Fruit fly (Drosophila melanogaster) whole organism, prepupa: ENCODE data around the gene CG14563.

ENCODE experiments used
- Blimp-1 ChIP-seq: fragments of 200-800 bp; sonication (Bioruptor generic); optimal IDR thresholded peaks from 3 replicates; lab custom pipeline; 2017; ENCODE audit warnings: missing biosample characterization, missing genetic modification characterization, mild to moderate bottlenecking, moderate library complexity, missing genetic modification reagents
- CG10631 ChIP-seq: fragments of 200-800 bp; sonication (Bioruptor generic); optimal IDR thresholded peaks from 2 replicates; lab custom pipeline; 2016; ENCODE audit warnings: missing biosample characterization, missing genetic modification characterization
- CG10669 ChIP-seq: fragments of 200-800 bp; sonication (Bioruptor generic); optimal IDR thresholded peaks from 3 replicates; lab custom pipeline; 2018; ENCODE audit warnings: missing biosample characterization, mild to moderate bottlenecking, missing genetic modification characterization, moderate library complexity
- CG11294 ChIP-seq: fragments of 200-800 bp; sonication (Bioruptor generic); IDR thresholded peaks from 2 replicates; pipeline ENCODE4 v1.3.6; 2022; ENCODE audit warnings: missing biosample characterization, missing genetic modification characterization
- CG11762 ChIP-seq: fragments of 200-800 bp; sonication (Bioruptor generic); optimal IDR thresholded peaks from 3 replicates; lab custom pipeline; 2016; ENCODE audit warnings: missing biosample characterization, missing genetic modification characterization; ENCODE audit not compliant: insufficient read depth
- CG11902 ChIP-seq: fragments of 200-800 bp; sonication (Bioruptor generic); optimal IDR thresholded peaks from 3 replicates; lab custom pipeline; 2016; ENCODE audit warnings: missing biosample characterization, missing genetic modification characterization
- CG15336 ChIP-seq: fragments of 200-800 bp; sonication (Bioruptor generic); IDR thresholded peaks from 2 replicates; pipeline ENCODE4 v1.3.6; 2022; ENCODE audit warnings: missing biosample characterization, missing genetic modification characterization
- CG1621 ChIP-seq: fragments of 200-800 bp; sonication (Bioruptor generic); optimal IDR thresholded peaks from 3 replicates; lab custom pipeline; 2018; ENCODE audit warnings: missing biosample characterization, mild to moderate bottlenecking, missing genetic modification characterization
- CG31627 ChIP-seq: fragments of 200-800 bp; sonication (Bioruptor generic); optimal IDR thresholded peaks from 3 replicates; lab custom pipeline; 2016; ENCODE audit warnings: missing biosample characterization, missing genetic modification characterization
- CG32006 ChIP-seq: fragments of 200-800 bp; sonication (Bioruptor generic); optimal IDR thresholded peaks from 3 replicates; lab custom pipeline; 2017; ENCODE audit warnings: missing biosample characterization, mild to moderate bottlenecking, missing genetic modification characterization
- CG34406 ChIP-seq: fragments of 200-800 bp; sonication (Bioruptor generic); optimal IDR thresholded peaks from 3 replicates; lab custom pipeline; 2016; ENCODE audit warnings: missing biosample characterization, missing genetic modification characterization
- CG3919 ChIP-seq: fragments of 200-800 bp; sonication (Bioruptor generic); optimal IDR thresholded peaks from 3 replicates; lab custom pipeline; 2016; ENCODE audit warnings: missing biosample characterization, missing genetic modification characterization
- CG4318 ChIP-seq: fragments of 200-800 bp; sonication (Bioruptor generic); optimal IDR thresholded peaks from 3 replicates; lab custom pipeline; 2017; ENCODE audit warnings: missing biosample characterization, mild to moderate bottlenecking, missing genetic modification characterization
- CG6163 ChIP-seq: fragments of 200-800 bp; sonication (Bioruptor generic); IDR thresholded peaks from 3 replicates; pipeline ENCODE4 v1.3.6; 2022; ENCODE audit warnings: missing biosample characterization, missing genetic modification characterization
- CG6276 ChIP-seq: fragments of 200-800 bp; sonication (Bioruptor generic); optimal IDR thresholded peaks from 2 replicates; lab custom pipeline; 2017; ENCODE audit warnings: missing biosample characterization, mild to moderate bottlenecking, missing genetic modification characterization
- CG6792 ChIP-seq: fragments of 200-800 bp; sonication (Bioruptor generic); optimal IDR thresholded peaks from 3 replicates; lab custom pipeline; 2016; ENCODE audit warnings: missing biosample characterization, missing genetic modification characterization
- CG6808 ChIP-seq: fragments of 200-800 bp; sonication (Bioruptor generic); optimal IDR thresholded peaks from 3 replicates; lab custom pipeline; 2017; ENCODE audit warnings: missing biosample characterization, missing genetic modification characterization, mild to moderate bottlenecking, moderate library complexity, missing genetic modification reagents
- CG6854 ChIP-seq: fragments of 200-800 bp; sonication (Bioruptor generic); optimal IDR thresholded peaks from 2 replicates; lab custom pipeline; 2017; ENCODE audit warnings: missing biosample characterization, mild to moderate bottlenecking, missing genetic modification characterization
- CG7368 ChIP-seq: fragments of 200-800 bp; sonication (Bioruptor generic); optimal IDR thresholded peaks from 3 replicates; lab custom pipeline; 2016; ENCODE audit warnings: missing biosample characterization, missing genetic modification characterization
- CG8119 ChIP-seq: fragments of 200-800 bp; sonication (Bioruptor generic); IDR thresholded peaks from 3 replicates; pipeline ENCODE4 v1.3.6; 2022; ENCODE audit warnings: missing biosample characterization, missing genetic modification characterization
- CG8319 ChIP-seq: fragments of 200-800 bp; sonication (Bioruptor generic); optimal IDR thresholded peaks from 3 replicates; lab custom pipeline; 2016; ENCODE audit warnings: missing biosample characterization, missing genetic modification characterization
- CG8632 ChIP-seq: fragments of 200-800 bp; sonication (Bioruptor generic); optimal IDR thresholded peaks from 3 replicates; lab custom pipeline; 2016; ENCODE audit warnings: missing biosample characterization, missing genetic modification characterization
- CG9139 ChIP-seq: fragments of 200-800 bp; sonication (Bioruptor generic); optimal IDR thresholded peaks from 3 replicates; lab custom pipeline; 2017; ENCODE audit warnings: missing biosample characterization, mild to moderate bottlenecking, missing genetic modification characterization
- Eip75B ChIP-seq: fragments of 200-800 bp; sonication (Bioruptor generic); optimal IDR thresholded peaks from 3 replicates; lab custom pipeline; 2016; ENCODE audit warnings: missing biosample characterization, missing genetic modification characterization
- Eip78C ChIP-seq: fragments of 200-800 bp; sonication (Bioruptor generic); peaks from one replicate; lab custom pipeline; 2016; ENCODE audit warnings: missing biosample characterization, missing genetic modification characterization
- Eip93F ChIP-seq: fragments of 200-800 bp; sonication (Bioruptor generic); optimal IDR thresholded peaks from 2 replicates; lab custom pipeline; 2016; ENCODE audit warnings: missing biosample characterization, mild to moderate bottlenecking, missing genetic modification characterization
- Ets21C ChIP-seq: fragments of 200-800 bp; sonication (Bioruptor generic); optimal IDR thresholded peaks from 3 replicates; lab custom pipeline; 2016; ENCODE audit warnings: missing biosample characterization, missing genetic modification characterization
- Gug ChIP-seq: fragments of 200-800 bp; sonication (Bioruptor generic); IDR thresholded peaks from 2 replicates; pipeline ENCODE4 v1.3.6; 2022; ENCODE audit warnings: missing biosample characterization, missing genetic modification characterization
- Hr38 ChIP-seq: sonication (Bioruptor generic); optimal IDR thresholded peaks from 2 replicates; lab custom pipeline; 2016; ENCODE audit warnings: missing biosample characterization, missing genetic modification characterization
- Hr39 ChIP-seq: fragments of 200-800 bp; sonication (Bioruptor generic); optimal IDR thresholded peaks from 2 replicates; lab custom pipeline; 2016; ENCODE audit warnings: missing biosample characterization, missing genetic modification characterization
- Hr4 ChIP-seq: fragments of 200-800 bp; sonication (Bioruptor generic); optimal IDR thresholded peaks from 3 replicates; lab custom pipeline; 2016; ENCODE audit warnings: missing biosample characterization, missing genetic modification characterization
- Lpt ChIP-seq: fragments of 200-800 bp; sonication (Bioruptor generic); optimal IDR thresholded peaks from 3 replicates; lab custom pipeline; 2016; ENCODE audit warnings: missing biosample characterization, missing genetic modification characterization
- OdsH ChIP-seq: fragments of 200-800 bp; sonication (Bioruptor generic); optimal IDR thresholded peaks from 3 replicates; lab custom pipeline; 2016; ENCODE audit warnings: missing biosample characterization, missing genetic modification characterization
- Smox ChIP-seq: fragments of 200-800 bp; sonication (Bioruptor generic); optimal IDR thresholded peaks from 3 replicates; lab custom pipeline; 2016; ENCODE audit warnings: missing biosample characterization, missing genetic modification characterization
- Sox102F ChIP-seq: fragments of 200-800 bp; sonication (Bioruptor generic); optimal IDR thresholded peaks from 2 replicates; lab custom pipeline; 2016; ENCODE audit warnings: missing biosample characterization, mild to moderate bottlenecking, missing genetic modification characterization
- Sox15 ChIP-seq: fragments of 200-800 bp; sonication (Bioruptor generic); optimal IDR thresholded peaks from 3 replicates; lab custom pipeline; 2016; ENCODE audit warnings: missing biosample characterization, missing genetic modification characterization
- achi ChIP-seq: fragments of 200-800 bp; sonication (Bioruptor generic); optimal IDR thresholded peaks from 3 replicates; lab custom pipeline; 2016; ENCODE audit warnings: missing biosample characterization, missing genetic modification characterization
- acj6 ChIP-seq: fragments of 200-800 bp; sonication (Bioruptor generic); optimal IDR thresholded peaks from 3 replicates; lab custom pipeline; 2016; ENCODE audit warnings: missing biosample characterization, missing genetic modification characterization
- cyc ChIP-seq: fragments of 200-800 bp; sonication (Bioruptor generic); optimal IDR thresholded peaks from 3 replicates; lab custom pipeline; 2016; ENCODE audit warnings: missing biosample characterization, missing genetic modification characterization
- dac ChIP-seq: fragments of 200-800 bp; sonication (Bioruptor generic); optimal IDR thresholded peaks from 2 replicates; lab custom pipeline; 2017; ENCODE audit warnings: missing biosample characterization, mild to moderate bottlenecking, missing genetic modification characterization
- eg ChIP-seq: fragments of 200-800 bp; sonication (Bioruptor generic); IDR thresholded peaks from 3 replicates; pipeline ENCODE4 v1.3.6; 2022; ENCODE audit warnings: missing biosample characterization, missing genetic modification characterization
- fkh ChIP-seq: fragments of 200-800 bp; sonication (Bioruptor generic); optimal IDR thresholded peaks from 3 replicates; lab custom pipeline; 2017; ENCODE audit warnings: missing biosample characterization, mild to moderate bottlenecking, missing genetic modification characterization, moderate library complexity
- lz ChIP-seq: fragments of 200-800 bp; sonication (Bioruptor generic); optimal IDR thresholded peaks from 3 replicates; lab custom pipeline; 2016; ENCODE audit warnings: missing biosample characterization, missing genetic modification characterization
- net ChIP-seq: fragments of 200-800 bp; sonication (Bioruptor generic); optimal IDR thresholded peaks from 3 replicates; lab custom pipeline; 2016; ENCODE audit warnings: missing biosample characterization, missing genetic modification characterization
- pdm3 ChIP-seq: fragments of 200-800 bp; sonication (Bioruptor generic); optimal IDR thresholded peaks from 3 replicates; lab custom pipeline; 2016; ENCODE audit warnings: missing biosample characterization, missing genetic modification characterization
- salr ChIP-seq, 2 experiments: fragments of 200-800 bp; sonication (Bioruptor generic); optimal IDR thresholded peaks; 3 replicates each; lab custom pipeline; 2016 to 2018; ENCODE audit warnings: missing biosample characterization in 2 of 2, missing genetic modification characterization in 2 of 2, mild to moderate bottlenecking in 1 of 2
- spab ChIP-seq: fragments of 200-800 bp; sonication (Bioruptor generic); optimal IDR thresholded peaks from 2 replicates; lab custom pipeline; 2017; ENCODE audit warnings: missing biosample characterization, mild to moderate bottlenecking, missing genetic modification characterization, missing genetic modification reagents
- ss ChIP-seq, 2 experiments: fragments of 200-800 bp; sonication (Bioruptor generic); optimal IDR thresholded peaks; 2 replicates in 1 of 2; 3 replicates in 1 of 2; lab custom pipeline; 2017 to 2018; ENCODE audit warnings: mild to moderate bottlenecking in 2 of 2, missing biosample characterization in 2 of 2, missing genetic modification characterization in 2 of 2, moderate library complexity in 1 of 2
- svp ChIP-seq: fragments of 200-800 bp; sonication (Bioruptor generic); peaks from one replicate; lab custom pipeline; 2016; ENCODE audit warnings: missing biosample characterization, missing genetic modification characterization
- vri ChIP-seq: fragments of 200-800 bp; sonication (Bioruptor generic); optimal IDR thresholded peaks from 3 replicates; lab custom pipeline; 2016; ENCODE audit warnings: missing biosample characterization, mild to moderate bottlenecking, missing genetic modification characterization

CG14563 gene

DNA sequence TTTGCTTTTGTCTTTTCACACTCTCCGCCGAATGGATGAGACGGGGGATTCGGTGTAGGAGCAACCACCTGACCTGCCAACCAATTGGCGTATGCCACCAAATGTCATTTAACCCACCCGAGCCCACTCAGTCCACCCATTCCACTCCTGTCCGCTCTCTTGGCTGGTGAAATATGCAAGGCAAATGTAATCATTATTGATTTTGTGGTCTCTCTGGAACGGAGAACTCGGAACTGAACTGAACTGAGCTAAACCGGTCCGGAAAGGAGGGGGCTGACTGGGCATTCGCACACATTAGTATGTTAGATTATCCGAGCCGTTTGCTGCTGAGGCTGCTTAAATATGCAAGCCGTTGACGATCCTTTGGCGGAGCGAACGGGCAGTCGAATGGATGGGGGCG lies 41.9 kb upstream of the CG14563 start:
- no peak for TF ChIP-seq CG6163 (GFP tag; lab: Robert Waterston, UW)

- TF ChIP-seq CG8119 (GFP tag; lab: Robert Waterston, UW) (peak; percentile 86), net (peak; percentile 82), CG8632 (GFP tag; lab: Kevin White, UChicago) (peak; percentile 82), CG9139 (GFP tag; lab: Kevin White, UChicago) (peak; percentile 63), CG10669 (GFP tag; lab: Kevin White, UChicago) (peak; percentile 76), CG34406 (GFP tag; lab: Kevin White, UChicago) (peak; percentile 79), Smox (GFP tag; lab: Kevin White, UChicago) (peak; percentile 69), Hr39 (GFP tag; lab: Kevin White, UChicago) (peak; percentile 81), CG4318 (GFP tag; lab: Kevin White, UChicago) (peak; percentile 87), acj6 (GFP tag; lab: Kevin White, UChicago) (peak; percentile 88), Gug (GFP tag; lab: Robert Waterston, UW) (0 out of 2 replicates have a peak, but pooled peaks have one; percentile 9), lz (peak; percentile 74), OdsH (GFP tag; lab: Kevin White, UChicago) (peak; percentile 89), Eip75B (GFP tag; lab: Kevin White, UChicago) (peak; percentile 90), achi (GFP tag; lab: Kevin White, UChicago) (peak; percentile 86), CG3919 (GFP tag; lab: Kevin White, UChicago) (peak; percentile 87), CG6808 (GFP tag; lab: Kevin White, UChicago) (peak; percentile 89), vri (GFP tag; lab: Kevin White, UChicago) (peak; percentile 25), Hr38 (GFP tag; lab: Kevin White, UChicago) (no peak), Lpt (GFP tag; lab: Kevin White, UChicago) (peak; percentile 67), svp (GFP tag; lab: Kevin White, UChicago) (peak; percentile 84), CG6854 (GFP tag; lab: Kevin White, UChicago) (no peak), CG31627 (GFP tag; lab: Kevin White, UChicago) (peak; percentile 76), Sox15 (GFP tag; lab: Kevin White, UChicago) (peak; percentile 69), CG32006 (GFP tag; lab: Kevin White, UChicago) (peak; percentile 93), Sox102F (GFP tag; lab: Kevin White, UChicago) (peak; percentile 68), Eip78C (GFP tag; lab: Kevin White, UChicago) (peak; percentile 97), CG11294 (GFP tag; lab: Robert Waterston, UW) (peak; percentile 43; the same call in 1 of the 2 replicates), Hr4 (peak; percentile 93), salr (GFP tag; optimal IDR thresholded peaks at IDR 0.05; lab: Kevin White, UChicago) (peak; percentile 42 to 92), Blimp-1 (GFP tag; lab: Kevin White, UChicago) (peak; percentile 9), pdm3 (GFP tag; lab: Kevin White, UChicago) (peak; percentile 89), CG6276 (GFP tag; lab: Kevin White, UChicago) (peak; percentile 78), CG15336 (GFP tag; lab: Robert Waterston, UW) (peak; percentile 79), Ets21C (GFP tag; lab: Kevin White, UChicago) (peak; percentile 61), dac (peak; percentile 62), cyc (peak; percentile 69), CG10631 (GFP tag; lab: Kevin White, UChicago) (peak; percentile 93), CG1621 (tag; lab: Kevin White, UChicago) (peak; percentile 73), Eip93F (peak; percentile 16), CG11902 (GFP tag; lab: Kevin White, UChicago) (peak; percentile 72), CG8319 (peak; percentile 83), eg (GFP tag; lab: Robert Waterston, UW) (peak; percentile 76; the same call in 2 of the 3 replicates), spab (GFP tag; lab: Kevin White, UChicago) (peak; percentile 87), CG7368 (GFP tag; lab: Kevin White, UChicago) (peak; percentile 73), ss (GFP tag; optimal IDR thresholded peaks at IDR 0.05; lab: Kevin White, UChicago) (peak; percentile 72 to 79), CG6792 (GFP tag; lab: Kevin White, UChicago) (peak; percentile 86), CG11762 (GFP tag; lab: Kevin White, UChicago) (peak; percentile 81), fkh (GFP tag; lab: Kevin White, UChicago) (no peak)
These were observed 41.4 kb upstream of the CG14563 start for dm6 chr3L:21883619-21884015.
